Worm (Caenorhabditis elegans): ENCODE data around the gene Y54F10BM.22.

DNA sequence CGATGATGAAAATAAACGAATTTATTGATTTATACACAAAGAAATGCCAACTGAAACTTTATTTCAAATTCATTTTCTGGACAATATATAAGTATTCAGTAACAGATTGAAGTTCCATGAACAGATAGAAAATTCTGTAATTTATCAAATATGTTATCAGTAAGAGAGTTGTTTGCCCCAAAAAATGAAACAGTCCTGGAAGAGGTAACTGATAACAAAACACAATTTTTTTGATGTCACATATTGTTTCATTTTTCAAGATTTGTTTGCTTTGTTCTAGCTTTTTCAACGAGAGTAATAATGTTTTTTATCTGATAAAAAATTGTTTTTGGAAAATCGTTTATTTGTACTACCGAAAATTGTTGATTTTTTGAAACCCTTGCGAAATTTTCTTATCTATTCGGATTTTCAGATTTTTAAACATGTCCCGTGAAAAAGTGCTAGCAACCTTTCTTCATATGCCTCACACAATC, 27.6 kb upstream of the Y54F10BM.22 start, which contains the start of gene fbxa-73:
- no peak for TF ChIP-seq nhr-77 (tag; optimal IDR thresholded peaks at IDR 0.05)
- no peak for TF ChIP-seq unc-62 (GFP tag; optimal IDR thresholded peaks at IDR 0.05)
